Worm (Caenorhabditis elegans): ENCODE results near the gene nkat-3.

nkat-3 gene

DNA sequence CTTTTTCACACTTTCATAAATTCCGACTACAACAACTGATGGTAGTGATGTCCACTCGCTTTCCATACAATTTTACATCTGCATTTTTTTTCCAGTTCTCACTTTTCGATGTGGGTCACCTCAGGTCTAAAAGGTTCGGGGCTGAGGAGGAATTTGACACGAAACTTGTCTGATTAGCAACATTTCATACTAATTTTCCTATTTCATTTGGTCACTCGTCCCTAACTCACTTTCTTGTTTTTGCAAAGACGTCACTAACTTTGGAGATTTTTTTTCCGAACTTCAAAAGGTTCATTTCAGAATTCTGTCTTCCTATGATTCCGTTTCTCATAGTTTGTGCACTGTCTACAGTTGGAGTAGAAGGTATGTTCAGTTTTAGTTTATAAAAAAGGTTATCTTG, 46.3 kb downstream of the nkat-3 start, which contains the start of gene H13N06.2:
Gene H13N06.2 (plus strand): TSS at position 301 of the 400 bp plus-strand sequence.
- no peak for TF ChIP-seq egrh-3 (GFP tag; IDR thresholded peaks at IDR 0.05)
- no peak for TF ChIP-seq B0261.1 (tag; optimal IDR thresholded peaks at IDR 0.05)
- no peak for TF ChIP-seq Y53F4B.3 (GFP tag; IDR thresholded peaks at IDR 0.05)
- no peak for TF ChIP-seq snpc-1.3 (tag; optimal IDR thresholded peaks at IDR 0.05; ENCODE audit: insufficient read depth)
- no peak for TF ChIP-seq dpl-1 (GFP tag; optimal IDR thresholded peaks at IDR 0.05)
- no peak for TF ChIP-seq attf-3 (GFP tag; conservative IDR thresholded peaks at IDR 0.05)
- TF ChIP-seq gei-17 (GFP tag; optimal IDR thresholded peaks at IDR 0.05) = no peak
- no peak for TF ChIP-seq ceh-27 (GFP tag; optimal IDR thresholded peaks at IDR 0.05)
- no peak for TF ChIP-seq zim-3 (tag; optimal IDR thresholded peaks at IDR 0.05)
- TF ChIP-seq ama-1 (optimal IDR thresholded peaks at IDR 0.05) = no peak
- no peak for TF ChIP-seq ama-1 (GFP tag; optimal IDR thresholded peaks at IDR 0.05)
- no peak for TF ChIP-seq pbrm-1 (GFP tag; IDR thresholded peaks at IDR 0.05)
- TF ChIP-seq T26A5.8 (tag; optimal IDR thresholded peaks at IDR 0.05) = no peak
- TF ChIP-seq D2030.7 (GFP tag; IDR thresholded peaks at IDR 0.05) = no peak
- TF ChIP-seq T07F8.4 (tag; optimal IDR thresholded peaks at IDR 0.05) = no peak
- TF ChIP-seq ceh-100 (GFP tag; IDR thresholded peaks at IDR 0.05) = no peak
- no peak for TF ChIP-seq cebp-1 (GFP tag; IDR thresholded peaks at IDR 0.05)
- TF ChIP-seq cebp-1 (tag; optimal IDR thresholded peaks at IDR 0.05) = no peak
- TF ChIP-seq bed-1 (GFP tag; IDR thresholded peaks at IDR 0.05) = no peak
- TF ChIP-seq let-607 (tag; optimal IDR thresholded peaks at IDR 0.05) = no peak
- TF ChIP-seq zfh-2 (GFP tag; conservative IDR thresholded peaks at IDR 0.05) = no peak
- no peak for TF ChIP-seq dpff-1 (tag; optimal IDR thresholded peaks at IDR 0.05)

DNA sequence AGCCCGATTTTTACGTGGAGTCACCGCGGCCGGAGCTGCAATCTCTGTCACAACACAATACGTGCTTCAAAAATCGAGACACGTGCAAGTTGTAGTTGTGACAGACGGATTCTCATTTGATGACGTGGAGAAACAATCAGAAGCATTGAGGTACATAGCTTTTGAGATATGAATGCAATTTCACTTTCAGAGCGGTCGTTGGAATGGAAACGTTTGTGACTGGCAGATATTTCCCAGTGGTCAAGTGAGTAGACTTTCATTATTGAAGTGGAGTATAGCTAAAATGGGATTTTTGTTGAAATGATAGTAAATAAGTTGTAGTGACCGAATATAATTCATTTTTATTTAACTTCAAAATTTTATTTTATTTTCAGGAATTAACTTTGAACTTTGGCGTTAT, 49.6 kb downstream of the nkat-3 start:
- no peak for TF ChIP-seq tbp1 (GFP tag; optimal IDR thresholded peaks at IDR 0.05)
- TF ChIP-seq madf-10 (tag; optimal IDR thresholded peaks at IDR 0.05) = no peak
- TF ChIP-seq dpl-1 (GFP tag; optimal IDR thresholded peaks at IDR 0.05) = no peak

DNA sequence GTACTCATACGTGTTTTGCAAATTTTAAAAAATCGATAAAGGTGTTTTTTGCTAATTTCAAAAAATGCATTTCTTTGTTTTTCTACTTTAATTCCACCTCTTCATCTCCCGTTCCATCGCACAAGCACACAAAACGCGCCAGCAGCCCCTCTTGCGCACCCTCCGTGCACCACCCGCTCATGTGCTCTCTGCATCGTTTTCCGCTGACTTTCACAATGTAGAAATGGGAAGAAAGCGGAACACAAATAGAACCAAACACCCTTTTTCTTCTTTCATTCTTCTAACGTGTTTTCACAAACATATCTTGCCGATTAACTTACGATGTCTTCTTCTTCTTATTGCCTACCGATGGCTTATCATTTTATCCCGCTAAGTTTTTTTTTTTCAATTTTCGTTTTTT, 51.2 kb downstream of the nkat-3 start:
- TF ChIP-seq nfya-1 (tag; optimal IDR thresholded peaks at IDR 0.05; ENCODE audit: borderline replicate concordance, insufficient read depth) (no peak), hlh-26 (GFP tag; conservative IDR thresholded peaks at IDR 0.05) (no peak), ceh-58 (GFP tag; IDR thresholded peaks at IDR 0.05) (no peak), snpc-1.1 (tag; optimal IDR thresholded peaks at IDR 0.05; ENCODE audit: insufficient read depth) (no peak), atf-7 (tag; optimal IDR thresholded peaks at IDR 0.05) (peak; percentile 24), F57A8.1 (GFP tag; optimal IDR thresholded peaks at IDR 0.05) (no peak), gei-17 (GFP tag; optimal IDR thresholded peaks at IDR 0.05) (peak; percentile 1), attf-5 (GFP tag; optimal IDR thresholded peaks at IDR 0.05) (peak; percentile 86), T07F8.4 (tag; optimal IDR thresholded peaks at IDR 0.05) (no peak), Y56A3A.18 (GFP tag; IDR thresholded peaks at IDR 0.05) (peak; percentile 77; the same call in 1 of the 2 replicates), egrh-3 (GFP tag; IDR thresholded peaks at IDR 0.05) (0 out of 2 replicates have a peak, but pooled peaks have one; percentile 38), aptf-3 (GFP tag; IDR thresholded peaks at IDR 0.05) (no peak), F55B11.4 (tag; optimal IDR thresholded peaks at IDR 0.05; ENCODE audit: borderline replicate concordance, insufficient read depth) (no peak), D2030.7 (GFP tag; IDR thresholded peaks at IDR 0.05) (no peak), Y79H2A.3 (GFP tag; conservative IDR thresholded peaks at IDR 0.05) (no peak), let-526 (GFP tag; IDR thresholded peaks at IDR 0.05) (peak; percentile 75; the same call in 1 of the 2 replicates), repo-1 (tag; optimal IDR thresholded peaks at IDR 0.05) (peak; percentile 51), fkh-3 (tag; optimal IDR thresholded peaks at IDR 0.05) (no peak), zim-3 (tag; optimal IDR thresholded peaks at IDR 0.05) (no peak), egl-18 (GFP tag; IDR thresholded peaks at IDR 0.05) (0 out of 2 replicates have a peak, but pooled peaks have one; percentile 46), nhr-27 (tag; optimal IDR thresholded peaks at IDR 0.05) (no peak), rec-8 (tag; optimal IDR thresholded peaks at IDR 0.05) (no peak), hmg-1.2 (GFP tag; IDR thresholded peaks at IDR 0.05) (peak; percentile 44; the same call in 1 of the 2 replicates), lir-1 (GFP tag; conservative IDR thresholded peaks at IDR 0.05) (peak; percentile 49; the same call in 1 of the 2 replicates), K12H6.12 (tag; optimal IDR thresholded peaks at IDR 0.05) (peak; percentile 83), efl-1 (GFP tag; optimal IDR thresholded peaks at IDR 0.05) (no peak), B0035.1 (tag; optimal IDR thresholded peaks at IDR 0.05) (no peak)
